Worm (Caenorhabditis elegans) whole organism, L3 larva: Measurements from ENCODE around the gene ivd-1.
A peak's percentile ranks its signal among the peaks of the same experiment; 100 is the strongest.
"Not testable (repeated sequence)": the region's sequence is repeated elsewhere in the genome, so short reads cannot be mapped to it uniquely, and the experiment has no call there.

Source experiments
- R02D3.7 ChIP-seq: fragments of 150-350 bp; optimal IDR thresholded peaks from 2 replicates; lab custom pipeline; 2014; ENCODE audit warnings: missing biosample characterization, missing genetic modification characterization
- ZK546.5 ChIP-seq: sonication (generic microtip); optimal IDR thresholded peaks from 2 replicates; lab custom pipeline; 2017; ENCODE audit warnings: missing biosample characterization, missing genetic modification characterization
- ceh-16 ChIP-seq: sonication (generic microtip); optimal IDR thresholded peaks from 2 replicates; lab custom pipeline; 2017; ENCODE audit warnings: missing biosample characterization, missing genetic modification characterization
- ceh-28 ChIP-seq: fragments of 150-350 bp; optimal IDR thresholded peaks from 2 replicates; lab custom pipeline; 2014; ENCODE audit warnings: missing biosample characterization, missing genetic modification reagents, missing genetic modification characterization
- ceh-9 ChIP-seq: sonication (generic microtip); optimal IDR thresholded peaks from 2 replicates; lab custom pipeline; 2018; ENCODE audit warnings: missing biosample characterization, missing genetic modification characterization
- daf-12 ChIP-seq: fragments of 150-350 bp; optimal IDR thresholded peaks from 2 replicates; lab custom pipeline; 2014; ENCODE audit warnings: missing biosample characterization, missing genetic modification reagents, missing genetic modification characterization
- egl-5 ChIP-seq: fragments of 150-350 bp; optimal IDR thresholded peaks from 2 replicates; lab custom pipeline; 2017; ENCODE audit warnings: missing biosample characterization, missing genetic modification reagents, missing genetic modification characterization, inconsistent platforms
- elt-1 ChIP-seq: fragments of 150-350 bp; optimal IDR thresholded peaks from 2 replicates; lab custom pipeline; 2014; ENCODE audit warnings: missing biosample characterization, missing genetic modification characterization
- eor-1 ChIP-seq, 2 experiments: fragments of 150-350 bp; optimal IDR thresholded peaks; 2 replicates each; lab custom pipeline; 2014 to 2018; ENCODE audit warnings: missing biosample characterization in 2 of 2, missing genetic modification characterization in 2 of 2
- fkh-10 ChIP-seq: sonication (generic microtip); optimal IDR thresholded peaks from 2 replicates; lab custom pipeline; 2017; ENCODE audit warnings: missing biosample characterization, missing genetic modification reagents, missing genetic modification characterization
- fos-1 ChIP-seq: fragments of 150-350 bp; optimal IDR thresholded peaks from 2 replicates; lab custom pipeline; 2014; ENCODE audit warnings: missing biosample characterization, missing genetic modification characterization
- hmg-11 ChIP-seq: sonication (generic microtip); optimal IDR thresholded peaks from 2 replicates; lab custom pipeline; 2016; ENCODE audit warnings: missing genetic modification characterization, missing compliant biosample characterization
- jun-1 ChIP-seq: fragments of 150-350 bp; optimal IDR thresholded peaks from 2 replicates; lab custom pipeline; 2014; ENCODE audit warnings: missing biosample characterization, missing genetic modification reagents, missing genetic modification characterization
- lin-15B ChIP-seq: fragments of 150-350 bp; optimal IDR thresholded peaks from 2 replicates; lab custom pipeline; 2014; ENCODE audit warnings: missing biosample characterization, missing genetic modification characterization
- lin-39 ChIP-seq: fragments of 150-350 bp; optimal IDR thresholded peaks from 2 replicates; lab custom pipeline; 2018; ENCODE audit warnings: missing biosample characterization, missing genetic modification reagents, missing genetic modification characterization
- lsy-12 ChIP-seq: sonication (generic microtip); optimal IDR thresholded peaks from 2 replicates; lab custom pipeline; 2016; ENCODE audit warnings: mild to moderate bottlenecking, missing genetic modification characterization, missing compliant biosample characterization
- mdl-1 ChIP-seq: fragments of 150-350 bp; optimal IDR thresholded peaks from 2 replicates; lab custom pipeline; 2014; ENCODE audit warnings: missing biosample characterization, missing genetic modification characterization
- mml-1 ChIP-seq: fragments of 150-350 bp; sonication (generic microtip); optimal IDR thresholded peaks from 3 replicates; lab custom pipeline; 2014; ENCODE audit warnings: missing biosample characterization, missing genetic modification characterization
- nfya-1 ChIP-seq: sonication (generic microtip); optimal IDR thresholded peaks from 2 replicates; lab custom pipeline; 2017; ENCODE audit warnings: missing genetic modification characterization, mild to moderate bottlenecking, missing compliant biosample characterization, antibody characterized with exemption, moderate library complexity; ENCODE audit not compliant: insufficient read depth
- nhr-11 ChIP-seq: fragments of 150-350 bp; optimal IDR thresholded peaks from 2 replicates; lab custom pipeline; 2014; ENCODE audit warnings: missing biosample characterization, missing genetic modification characterization
- nhr-12 ChIP-seq: fragments of 150-350 bp; optimal IDR thresholded peaks from 2 replicates; lab custom pipeline; 2014; ENCODE audit warnings: missing biosample characterization, missing genetic modification characterization
- nhr-23 ChIP-seq: fragments of 150-350 bp; optimal IDR thresholded peaks from 2 replicates; lab custom pipeline; 2014; ENCODE audit warnings: missing biosample characterization, missing genetic modification reagents, missing genetic modification characterization
- nhr-25 ChIP-seq: sonication (generic microtip); optimal IDR thresholded peaks from 2 replicates; lab custom pipeline; 2017; ENCODE audit warnings: missing biosample characterization, missing genetic modification characterization
- nhr-28 ChIP-seq: fragments of 150-350 bp; optimal IDR thresholded peaks from 2 replicates; lab custom pipeline; 2014; ENCODE audit warnings: missing biosample characterization, missing genetic modification characterization
- nhr-43 ChIP-seq: sonication (generic microtip); optimal IDR thresholded peaks from 2 replicates; lab custom pipeline; 2016; ENCODE audit warnings: mild to moderate bottlenecking, missing genetic modification characterization, missing compliant biosample characterization; ENCODE audit not compliant: poor library complexity, severe bottlenecking
- nhr-67 ChIP-seq: fragments of 150-350 bp; optimal IDR thresholded peaks from 2 replicates; lab custom pipeline; 2014; ENCODE audit warnings: missing biosample characterization, missing genetic modification characterization
- nhr-76 ChIP-seq: fragments of 150-350 bp; sonication (generic microtip); optimal IDR thresholded peaks from 5 replicates; lab custom pipeline; 2014; ENCODE audit warnings: missing biosample characterization, missing genetic modification characterization
- pha-4 ChIP-seq: fragments of 150-350 bp; optimal IDR thresholded peaks from 2 replicates; lab custom pipeline; 2014; ENCODE audit warnings: missing biosample characterization, missing genetic modification reagents, missing genetic modification characterization
- pqm-1 ChIP-seq: fragments of 150-350 bp; optimal IDR thresholded peaks from 2 replicates; lab custom pipeline; 2017; ENCODE audit warnings: missing biosample characterization, missing genetic modification characterization, inconsistent platforms
- skn-1 ChIP-seq: fragments of 150-350 bp; optimal IDR thresholded peaks from 2 replicates; lab custom pipeline; 2014; ENCODE audit warnings: missing biosample characterization, missing genetic modification characterization
- tbx-2 ChIP-seq: sonication (generic microtip); optimal IDR thresholded peaks from 2 replicates; lab custom pipeline; 2016; ENCODE audit warnings: mild to moderate bottlenecking, missing genetic modification characterization, missing compliant biosample characterization
- unc-39 ChIP-seq: sonication (generic microtip); optimal IDR thresholded peaks from 4 replicates; lab custom pipeline; 2017; ENCODE audit warnings: missing biosample characterization, missing genetic modification characterization
- unc-62 ChIP-seq: fragments of 150-350 bp; sonication (generic microtip); optimal IDR thresholded peaks from 4 replicates; lab custom pipeline; 2014; ENCODE audit warnings: missing biosample characterization, missing genetic modification reagents, missing genetic modification characterization
- ztf-11 ChIP-seq: fragments of 150-350 bp; optimal IDR thresholded peaks from 2 replicates; lab custom pipeline; 2014; ENCODE audit warnings: missing biosample characterization, missing genetic modification characterization
- ztf-4 ChIP-seq: fragments of 150-350 bp; optimal IDR thresholded peaks from 2 replicates; lab custom pipeline; 2014; ENCODE audit warnings: missing biosample characterization, missing genetic modification characterization

The ivd-1 gene

DNA sequence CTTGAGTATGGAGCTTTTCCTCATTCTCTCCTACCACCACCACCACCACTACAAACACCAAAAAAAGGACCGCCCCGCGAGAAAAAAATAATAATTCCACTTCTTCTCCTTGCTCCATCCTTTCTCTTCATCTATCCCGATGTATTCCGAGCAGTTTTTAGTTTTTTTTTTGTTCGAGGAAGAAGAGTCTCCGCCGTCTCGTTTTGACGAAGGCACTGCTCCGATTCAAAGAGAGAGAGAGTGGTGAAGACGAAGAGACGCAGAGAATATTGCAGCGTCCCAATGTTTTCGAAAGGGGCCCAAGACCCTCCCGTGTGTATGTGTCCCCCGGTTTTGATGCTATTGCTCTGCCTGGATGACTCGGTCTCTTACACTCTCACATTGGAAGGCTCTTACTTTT, 7.5 kb downstream of the ivd-1 start:
- TF ChIP-seq nfya-1 = peak; percentile 48
- TF ChIP-seq jun-1 (tag; lab: Kevin White, UChicago) = no peak
- no peak for TF ChIP-seq pha-4 (tag; lab: Kevin White, UChicago)
- TF ChIP-seq fkh-10 (GFP tag; lab: Kevin White, UChicago) = peak; percentile 46
- TF ChIP-seq egl-5 = peak; percentile 1

ce11 chrIV:5078846-5079245, 9.8 kb downstream of the ivd-1 start:
- TF ChIP-seq lsy-12 (tag; lab: Kevin White, UChicago) = no peak
- TF ChIP-seq unc-62 (GFP tag; lab: Kevin White, UChicago) = no peak
- no peak for TF ChIP-seq ztf-4 (tag; lab: Kevin White, UChicago)
- TF ChIP-seq fkh-10 (GFP tag; lab: Kevin White, UChicago) = no peak
- no peak for TF ChIP-seq tbx-2 (tag; lab: Kevin White, UChicago)
- peak; percentile 42 for TF ChIP-seq egl-5
- no peak for TF ChIP-seq daf-12
- TF ChIP-seq nhr-23 = no peak
- no peak for TF ChIP-seq nhr-43 (tag; lab: Kevin White, UChicago)
- peak; percentile 1 for TF ChIP-seq hmg-11 (tag; lab: Kevin White, UChicago)
- TF ChIP-seq lin-15B (tag; lab: Kevin White, UChicago) = no peak
- no peak for TF ChIP-seq ztf-11
- TF ChIP-seq nfya-1 = peak; percentile 19
- TF ChIP-seq ceh-28 = no peak
- no peak for TF ChIP-seq nhr-76
- no peak for TF ChIP-seq pqm-1
- no peak for TF ChIP-seq mml-1 (tag; lab: Kevin White, UChicago)
- TF ChIP-seq nhr-11 (tag; lab: Kevin White, UChicago) = no peak
- no peak for TF ChIP-seq nhr-25
- no peak for TF ChIP-seq skn-1 (tag; lab: Kevin White, UChicago)
- TF ChIP-seq lin-39 (tag; lab: Kevin White, UChicago) = peak; percentile 52
- no peak for TF ChIP-seq ceh-9 (tag; lab: Kevin White, UChicago)
- TF ChIP-seq nhr-28 = no peak
- no peak for TF ChIP-seq elt-1
- TF ChIP-seq ZK546.5 (tag; lab: Kevin White, UChicago) = no peak
- no peak for TF ChIP-seq R02D3.7 (tag; lab: Kevin White, UChicago)
- TF ChIP-seq ceh-16 (tag; lab: Kevin White, UChicago) = no peak
- no peak for TF ChIP-seq nhr-12 (tag; lab: Kevin White, UChicago)
- TF ChIP-seq eor-1 (tag; optimal IDR thresholded peaks at IDR 0.05; lab: Kevin White, UChicago) = no peak

DNA sequence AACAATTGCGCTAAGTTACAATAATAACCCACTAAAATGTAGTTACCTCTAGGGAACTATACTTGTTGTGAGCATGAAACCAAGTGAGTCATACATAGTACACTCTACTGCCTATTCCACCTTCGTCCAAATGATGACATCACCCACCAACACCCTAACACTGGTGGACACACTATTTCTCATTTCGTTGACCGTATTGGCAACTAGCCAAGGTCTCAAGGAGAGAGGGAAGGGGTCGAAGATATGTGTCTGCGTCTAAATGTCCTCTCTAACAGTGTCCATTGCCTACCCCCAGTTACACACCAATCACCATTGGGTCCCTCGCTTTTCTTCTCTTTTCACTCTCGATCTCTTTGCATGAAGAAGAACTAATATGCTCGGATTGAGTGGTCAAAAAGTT, 10.7 kb downstream of the ivd-1 start:
- TF ChIP-seq nfya-1 (peak; percentile 54), hmg-11 (tag; lab: Kevin White, UChicago) (peak; percentile 15), nhr-25 (peak; percentile 34), pha-4 (tag; lab: Kevin White, UChicago) (peak; percentile 38), pqm-1 (no peak)

ce11 chrIV:5076607-5077006, 12.1 kb downstream of the ivd-1 start:
- no peak for TF ChIP-seq fos-1

ce11 chrIV:5073836-5074235, 14.8 kb downstream of the ivd-1 start:
- TF ChIP-seq nhr-25 = peak; percentile 15
- no peak for TF ChIP-seq unc-39 (tag; lab: Kevin White, UChicago)

- TF ChIP-seq nfya-1; nhr-67; mdl-1 (tag; lab: Kevin White, UChicago): not testable (repeated sequence)
Measured at ce11 chrIV:5070593-5070992, 18.1 kb downstream of the ivd-1 start, which contains the start of gene C02B10.6. C02B10.6 (plus strand) TSS chrIV:5070893.
